Fruit fly (Drosophila melanogaster) whole organism, embryonic: Measurements from ENCODE around the gene Gcna.

Experiments used
- Antp ChIP-seq: fragments of 200-800 bp; sonication (Bioruptor generic); optimal IDR thresholded peaks from 3 replicates; lab custom pipeline; 2016; ENCODE audit warnings: missing biosample characterization, missing genetic modification characterization
- BtbVII ChIP-seq: fragments of 200-800 bp; sonication (Bioruptor generic); optimal IDR thresholded peaks from 3 replicates; lab custom pipeline; 2017; ENCODE audit warnings: missing biosample characterization, mild to moderate bottlenecking, missing genetic modification characterization
- C15 ChIP-seq: fragments of 200-800 bp; sonication (Bioruptor generic); IDR thresholded peaks from 3 replicates; pipeline ENCODE4 v1.3.6; 2022; ENCODE audit warnings: missing biosample characterization, missing genetic modification characterization
- CG10267 ChIP-seq: fragments of 200-800 bp; sonication (Bioruptor generic); optimal IDR thresholded peaks from 2 replicates; lab custom pipeline; 2018; ENCODE audit warnings: missing biosample characterization, mild to moderate bottlenecking, missing genetic modification characterization, moderate library complexity
- CG12155 ChIP-seq: fragments of 200-800 bp; sonication (Bioruptor generic); optimal IDR thresholded peaks from 3 replicates; lab custom pipeline; 2016; ENCODE audit warnings: missing biosample characterization, missing genetic modification characterization
- CG12942 ChIP-seq: fragments of 200-800 bp; sonication (Bioruptor generic); optimal IDR thresholded peaks from 3 replicates; lab custom pipeline; 2016; ENCODE audit warnings: missing biosample characterization, missing genetic modification characterization
- CG13424 ChIP-seq: fragments of 200-800 bp; sonication (Bioruptor generic); optimal IDR thresholded peaks from 2 replicates; lab custom pipeline; 2019; ENCODE audit warnings: missing biosample characterization, mild to moderate bottlenecking, missing genetic modification characterization, moderate library complexity
- CG13624 ChIP-seq: fragments of 200-800 bp; sonication (Bioruptor generic); optimal IDR thresholded peaks from 2 replicates; lab custom pipeline; 2016; ENCODE audit warnings: missing biosample characterization, missing genetic modification characterization
- CG15479 ChIP-seq: fragments of 200-800 bp; sonication (Bioruptor generic); optimal IDR thresholded peaks from 3 replicates; lab custom pipeline; 2019; ENCODE audit warnings: missing biosample characterization, mild to moderate bottlenecking, missing genetic modification characterization, moderate library complexity
- CG17328 ChIP-seq: fragments of 200-800 bp; sonication (Bioruptor generic); IDR thresholded peaks from 2 replicates; pipeline ENCODE4 v1.3.6; 2022; ENCODE audit warnings: missing biosample characterization, missing genetic modification characterization
- CG1832 ChIP-seq: fragments of 200-800 bp; sonication (Bioruptor generic); optimal IDR thresholded peaks from 2 replicates; lab custom pipeline; 2017; ENCODE audit warnings: missing biosample characterization, mild to moderate bottlenecking, missing genetic modification characterization, inconsistent platforms
- CG18599 ChIP-seq: fragments of 200-800 bp; sonication (Bioruptor generic); optimal IDR thresholded peaks from 3 replicates; lab custom pipeline; 2017; ENCODE audit warnings: missing biosample characterization, missing genetic modification characterization, mild to moderate bottlenecking, moderate library complexity, missing genetic modification reagents
- CG2120 ChIP-seq: fragments of 200-800 bp; sonication (Bioruptor generic); optimal IDR thresholded peaks from 3 replicates; lab custom pipeline; 2016; ENCODE audit warnings: missing biosample characterization, missing genetic modification characterization
- CG3065 ChIP-seq: fragments of 200-800 bp; sonication (Bioruptor generic); optimal IDR thresholded peaks from 2 replicates; lab custom pipeline; 2016; ENCODE audit warnings: missing biosample characterization, missing genetic modification characterization
- CG32767 ChIP-seq: fragments of 200-800 bp; sonication (Bioruptor generic); IDR thresholded peaks from 2 replicates; pipeline ENCODE4 v1.3.6; 2022; ENCODE audit warnings: missing biosample characterization, missing genetic modification characterization
- CG32772 ChIP-seq: fragments of 200-800 bp; sonication (Bioruptor generic); IDR thresholded peaks from 2 replicates; pipeline ENCODE4 v1.3.6; 2022; ENCODE audit warnings: missing biosample characterization, missing genetic modification characterization
- CG4424 ChIP-seq: fragments of 200-800 bp; sonication (Bioruptor generic); optimal IDR thresholded peaks from 3 replicates; lab custom pipeline; 2016; ENCODE audit warnings: missing biosample characterization, missing genetic modification characterization
- CG7839 ChIP-seq: fragments of 200-800 bp; sonication (Bioruptor generic); optimal IDR thresholded peaks from 3 replicates; lab custom pipeline; 2018; ENCODE audit warnings: missing biosample characterization, mild to moderate bottlenecking, missing genetic modification characterization, moderate library complexity
- CG9817 ChIP-seq: fragments of 200-800 bp; sonication (Bioruptor generic); optimal IDR thresholded peaks from 2 replicates; lab custom pipeline; 2018; ENCODE audit warnings: missing biosample characterization, mild to moderate bottlenecking, missing genetic modification characterization, moderate library complexity
- CG9876 ChIP-seq: fragments of 200-800 bp; sonication (Bioruptor generic); optimal IDR thresholded peaks from 2 replicates; lab custom pipeline; 2016; ENCODE audit warnings: missing biosample characterization, missing genetic modification characterization
- Chrac-16 ChIP-seq: fragments of 200-800 bp; sonication (Bioruptor generic); optimal IDR thresholded peaks from 3 replicates; lab custom pipeline; 2016; ENCODE audit warnings: missing biosample characterization, missing genetic modification characterization
- Dip3 ChIP-seq: fragments of 200-800 bp; sonication (Bioruptor generic); optimal IDR thresholded peaks from 3 replicates; lab custom pipeline; 2016; ENCODE audit warnings: missing biosample characterization, missing genetic modification characterization
- Doc3 ChIP-seq: fragments of 200-800 bp; sonication (Bioruptor generic); IDR thresholded peaks from 3 replicates; pipeline ENCODE4 v1.3.6; 2022; ENCODE audit warnings: missing biosample characterization, missing genetic modification characterization; ENCODE audit not compliant: partially characterized antibody
- Dp ChIP-seq: fragments of 200-800 bp; sonication (Bioruptor generic); optimal IDR thresholded peaks from 2 replicates; lab custom pipeline; 2018; ENCODE audit warnings: missing biosample characterization, mild to moderate bottlenecking, missing genetic modification characterization, moderate library complexity
- Eip74EF ChIP-seq, 2 experiments: fragments of 200-800 bp in 1 of 2; fragments of >200 bp in 1 of 2; sonication (Bioruptor generic) in 1 of 2; optimal IDR thresholded peaks; 2 replicates each; lab custom pipeline; 2017 to 2019; ENCODE audit warnings: missing biosample characterization in 2 of 2, missing genetic modification characterization in 2 of 2, mild to moderate bottlenecking in 1 of 2, moderate library complexity in 1 of 2
- HLH54F ChIP-seq: fragments of 200-800 bp; sonication (Bioruptor generic); optimal IDR thresholded peaks from 3 replicates; lab custom pipeline; 2016; ENCODE audit warnings: missing biosample characterization, missing genetic modification characterization
- Hey ChIP-seq: fragments of 200-800 bp; sonication (Bioruptor generic); optimal IDR thresholded peaks from 3 replicates; lab custom pipeline; 2018; ENCODE audit warnings: missing biosample characterization, mild to moderate bottlenecking, missing genetic modification characterization
- Lpt ChIP-seq: fragments of >200 bp; optimal IDR thresholded peaks from 2 replicates; lab custom pipeline; 2018; ENCODE audit warnings: missing biosample characterization, missing genetic modification characterization
- Neu2 ChIP-seq: fragments of 200-800 bp; sonication (Bioruptor generic); optimal IDR thresholded peaks from 3 replicates; lab custom pipeline; 2016; ENCODE audit warnings: missing biosample characterization, missing genetic modification characterization, borderline replicate concordance
- Nf-YC ChIP-seq: fragments of 200-800 bp; optimal IDR thresholded peaks from 3 replicates; lab custom pipeline; 2019; ENCODE audit warnings: missing biosample characterization, mild to moderate bottlenecking, missing genetic modification characterization, moderate library complexity
- Opbp ChIP-seq: fragments of 200-800 bp; sonication (Bioruptor generic); IDR thresholded peaks from 3 replicates; pipeline ENCODE4 v1.3.6; 2022; ENCODE audit warnings: missing biosample characterization, missing genetic modification characterization; ENCODE audit not compliant: partially characterized antibody
- Ravus ChIP-seq: fragments of 200-800 bp; sonication (Bioruptor generic); IDR thresholded peaks from 2 replicates; pipeline ENCODE4 v1.3.6; 2022; ENCODE audit warnings: missing biosample characterization, missing genetic modification characterization
- Rfx ChIP-seq: fragments of 200-800 bp; sonication (Bioruptor generic); IDR thresholded peaks from 2 replicates; pipeline ENCODE4 v1.3.6; 2022; ENCODE audit warnings: missing biosample characterization, missing genetic modification characterization
- Xrp1 ChIP-seq: fragments of 200-800 bp; sonication (Bioruptor generic); IDR thresholded peaks from 2 replicates; pipeline ENCODE4 v1.3.6; 2022; ENCODE audit warnings: missing biosample characterization, missing genetic modification characterization
- abd-A ChIP-seq: fragments of 200-800 bp; sonication (Bioruptor generic); optimal IDR thresholded peaks from 3 replicates; lab custom pipeline; 2019; ENCODE audit warnings: missing biosample characterization, mild to moderate bottlenecking, missing genetic modification characterization, moderate library complexity
- bbx ChIP-seq: fragments of 200-800 bp; sonication (Bioruptor generic); IDR thresholded peaks from 2 replicates; pipeline ENCODE4 v1.3.6; 2022; ENCODE audit warnings: missing biosample characterization, missing genetic modification characterization; ENCODE audit not compliant: partially characterized antibody
- btn ChIP-seq: fragments of 200-800 bp; sonication (Bioruptor generic); optimal IDR thresholded peaks from 2 replicates; lab custom pipeline; 2016; ENCODE audit warnings: missing biosample characterization, missing genetic modification characterization
- cas ChIP-seq: fragments of 200-800 bp; sonication (Bioruptor generic); IDR thresholded peaks from 2 replicates; pipeline ENCODE4 v1.3.6; 2022; ENCODE audit warnings: missing biosample characterization, missing genetic modification characterization
- dmrt11E ChIP-seq: fragments of 200-800 bp; sonication (Bioruptor generic); optimal IDR thresholded peaks from 3 replicates; lab custom pipeline; 2018; ENCODE audit warnings: missing biosample characterization, mild to moderate bottlenecking, missing genetic modification characterization, moderate library complexity
- ems ChIP-seq: fragments of 200-800 bp; sonication (Bioruptor generic); optimal IDR thresholded peaks from 3 replicates; lab custom pipeline; 2016; ENCODE audit warnings: missing biosample characterization, missing genetic modification characterization
- ind ChIP-seq: fragments of 200-800 bp; sonication (Bioruptor generic); optimal IDR thresholded peaks from 3 replicates; lab custom pipeline; 2016; ENCODE audit warnings: missing biosample characterization, missing genetic modification characterization
- klu ChIP-seq: fragments of 200-800 bp; sonication (Bioruptor generic); IDR thresholded peaks from 2 replicates; pipeline ENCODE4 v1.3.6; 2022; ENCODE audit warnings: missing biosample characterization, missing genetic modification characterization
- maf-S ChIP-seq: fragments of 200-800 bp; sonication (Bioruptor generic); optimal IDR thresholded peaks from 2 replicates; lab custom pipeline; 2016; ENCODE audit warnings: missing biosample characterization, missing genetic modification characterization
- nmo ChIP-seq: fragments of 200-800 bp; sonication (Bioruptor generic); optimal IDR thresholded peaks from 2 replicates; lab custom pipeline; 2018; ENCODE audit warnings: missing biosample characterization, mild to moderate bottlenecking, missing genetic modification characterization, moderate library complexity
- pita ChIP-seq: fragments of 200-800 bp; sonication (Bioruptor generic); optimal IDR thresholded peaks from 2 replicates; lab custom pipeline; 2017; ENCODE audit warnings: missing biosample characterization, mild to moderate bottlenecking, missing genetic modification characterization
- shn ChIP-seq: fragments of 200-800 bp; sonication (Bioruptor generic); optimal IDR thresholded peaks from 3 replicates; lab custom pipeline; 2016; ENCODE audit warnings: missing biosample characterization, missing genetic modification characterization
- sug ChIP-seq: fragments of 200-800 bp; optimal IDR thresholded peaks from 2 replicates; lab custom pipeline; 2019; ENCODE audit warnings: missing biosample characterization, mild to moderate bottlenecking, missing genetic modification characterization, moderate library complexity
- tll ChIP-seq, 2 experiments: fragments of 200-800 bp in 1 of 2; fragments of >200 bp in 1 of 2; sonication (Bioruptor generic) in 1 of 2; optimal IDR thresholded peaks; 2 replicates each; lab custom pipeline; 2017 to 2019; ENCODE audit warnings: missing biosample characterization in 2 of 2, missing genetic modification characterization in 2 of 2, mild to moderate bottlenecking in 1 of 2, moderate library complexity in 1 of 2
- tna ChIP-seq: fragments of 200-800 bp; sonication (Bioruptor generic); IDR thresholded peaks from 2 replicates; pipeline ENCODE4 v1.3.6; 2022; ENCODE audit warnings: missing biosample characterization, missing genetic modification characterization; ENCODE audit not compliant: partially characterized antibody
- zen2 ChIP-seq: fragments of 200-800 bp; sonication (Bioruptor generic); IDR thresholded peaks from 3 replicates; pipeline ENCODE4 v1.3.6; 2022; ENCODE audit warnings: missing biosample characterization, missing genetic modification characterization; ENCODE audit not compliant: partially characterized antibody

Gcna gene

DNA sequence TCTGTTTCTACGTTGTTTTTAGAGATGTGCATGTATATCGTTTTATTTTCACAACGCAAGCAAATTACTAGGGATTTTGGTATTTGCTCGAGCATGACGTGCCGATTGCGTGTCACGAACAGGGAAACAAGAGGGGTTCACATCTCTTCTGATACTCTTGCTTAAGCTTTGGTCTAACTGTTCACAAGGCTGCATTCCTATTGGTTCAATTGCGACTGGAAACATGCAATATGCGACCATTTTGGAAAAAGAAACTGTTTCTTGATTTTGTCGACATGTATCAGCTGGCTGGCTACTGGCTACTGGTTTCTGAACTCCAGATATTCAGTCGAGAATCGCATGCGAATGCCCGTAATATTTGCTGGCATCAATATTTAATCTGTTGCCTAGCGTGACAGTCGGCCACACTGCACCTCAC lies 14.5 kb upstream of the Gcna start, which contains the start of gene Coa8 (continued):
- TF ChIP-seq Eip74EF (GFP tag; optimal IDR thresholded peaks at IDR 0.05; lab: Kevin White, UChicago) (no peak), CG4424 (GFP tag; lab: Kevin White, UChicago) (peak; percentile 4), Ravus (GFP tag; lab: Robert Waterston, UW) (no peak; the same call in 1 of the 2 replicates), C15 (GFP tag; lab: Robert Waterston, UW) (no peak), CG13424 (tag; lab: Kevin White, UChicago) (peak; percentile 62), Neu2 (GFP tag; lab: Kevin White, UChicago) (no peak), Nf-YC (tag; lab: Kevin White, UChicago) (peak; percentile 31), CG32767 (GFP tag; lab: Robert Waterston, UW) (no peak), Antp (GFP tag; lab: Kevin White, UChicago) (peak; percentile 47), CG2120 (peak; percentile 52), Opbp (peak; percentile 57; the same call in 1 of the 3 replicates), CG10267 (no peak), tll (GFP tag; optimal IDR thresholded peaks at IDR 0.05; lab: Kevin White, UChicago) (no peak), CG17328 (GFP tag; lab: Robert Waterston, UW) (0 out of 2 replicates have a peak, but pooled peaks have one; percentile 15), CG15479 (GFP tag; lab: Kevin White, UChicago) (no peak), nmo (GFP tag; lab: Kevin White, UChicago) (peak; percentile 40), pita (GFP tag; lab: Kevin White, UChicago) (no peak), CG9876 (GFP tag; lab: Kevin White, UChicago) (peak; percentile 17), ems (GFP tag; lab: Kevin White, UChicago) (peak; percentile 19), Rfx (peak; percentile 77), maf-S (GFP tag; lab: Kevin White, UChicago) (peak; percentile 15), CG7839 (tag; lab: Kevin White, UChicago) (no peak), Chrac-16 (GFP tag; lab: Kevin White, UChicago) (peak; percentile 14), sug (tag; lab: Kevin White, UChicago) (peak; percentile 33), shn (GFP tag; lab: Kevin White, UChicago) (peak; percentile 60), Dip3 (peak; percentile 33), ind (GFP tag; lab: Kevin White, UChicago) (peak; percentile 56), CG32772 (0 out of 2 replicates have a peak, but pooled peaks have one; percentile 47), CG18599 (GFP tag; lab: Kevin White, UChicago) (peak; percentile 56), Hey (no peak), CG1832 (GFP tag; lab: Kevin White, UChicago) (no peak), Lpt (GFP tag; lab: Kevin White, UChicago) (no peak), CG13624 (GFP tag; lab: Kevin White, UChicago) (peak; percentile 40), dmrt11E (peak; percentile 6), Doc3 (GFP tag; lab: Robert Waterston, UW) (peak; percentile 34), HLH54F (peak; percentile 43), bbx (GFP tag; lab: Robert Waterston, UW) (peak; percentile 7; the same call in 1 of the 2 replicates), CG12942 (GFP tag; lab: Kevin White, UChicago) (peak; percentile 23), CG9817 (tag; lab: Kevin White, UChicago) (peak; percentile 45), BtbVII (GFP tag; lab: Kevin White, UChicago) (peak; percentile 10), abd-A (tag; lab: Kevin White, UChicago) (no peak), CG3065 (GFP tag; lab: Kevin White, UChicago) (no peak), btn (GFP tag; lab: Kevin White, UChicago) (peak; percentile 37), cas (GFP tag; lab: Robert Waterston, UW) (no peak), tna (GFP tag; lab: Robert Waterston, UW) (no peak), Xrp1 (GFP tag; lab: Robert Waterston, UW) (peak; percentile 44), Dp (GFP tag; lab: Kevin White, UChicago) (no peak), CG12155 (GFP tag; lab: Kevin White, UChicago) (peak; percentile 11), zen2 (GFP tag; lab: Robert Waterston, UW) (no peak; the same call in 2 of the 3 replicates), klu (GFP tag; lab: Robert Waterston, UW) (peak; percentile 29; the same call in 1 of the 2 replicates)
